Worm (Caenorhabditis elegans) whole organism, L2 larva: Measurements from ENCODE around the gene Y49G5B.1.

Experiments used
- C34F6.9 ChIP-seq: fragments of 150-350 bp; optimal IDR thresholded peaks from 2 replicates; lab custom pipeline; 2014; ENCODE audit warnings: missing biosample characterization, missing genetic modification characterization
- ama-1 ChIP-seq: fragments of 150-350 bp; optimal IDR thresholded peaks from 2 replicates; lab custom pipeline; 2018; ENCODE audit warnings: inconsistent platforms
- blmp-1 ChIP-seq: sonication (generic microtip); optimal IDR thresholded peaks from 2 replicates; lab custom pipeline; 2017; ENCODE audit warnings: missing genetic modification characterization, mild to moderate bottlenecking, missing compliant biosample characterization, antibody characterized with exemption, moderate library complexity; ENCODE audit not compliant: insufficient read depth
- elt-1 ChIP-seq: fragments of 150-350 bp; optimal IDR thresholded peaks from 2 replicates; lab custom pipeline; 2014; ENCODE audit warnings: missing biosample characterization, missing genetic modification characterization
- fos-1 ChIP-seq: fragments of 150-350 bp; optimal IDR thresholded peaks from 2 replicates; lab custom pipeline; 2014; ENCODE audit warnings: missing biosample characterization, missing genetic modification characterization
- lin-11 ChIP-seq: fragments of 150-350 bp; sonication (generic microtip); optimal IDR thresholded peaks from 2 replicates; lab custom pipeline; 2014; ENCODE audit warnings: missing biosample characterization, missing genetic modification characterization, inconsistent platforms, mixed read lengths
- lin-39 ChIP-seq: fragments of 150-350 bp; optimal IDR thresholded peaks from 2 replicates; lab custom pipeline; 2014; ENCODE audit warnings: missing biosample characterization, missing genetic modification reagents, missing genetic modification characterization
- skn-1 ChIP-seq: sonication (generic microtip); optimal IDR thresholded peaks from 2 replicates; lab custom pipeline; 2017; ENCODE audit warnings: missing biosample characterization, missing genetic modification characterization
- zag-1 ChIP-seq: fragments of 150-350 bp; optimal IDR thresholded peaks from 2 replicates; lab custom pipeline; 2014; ENCODE audit warnings: missing biosample characterization, missing genetic modification characterization
- ztf-11 ChIP-seq: sonication (generic microtip); optimal IDR thresholded peaks from 2 replicates; lab custom pipeline; 2017; ENCODE audit warnings: missing biosample characterization, missing genetic modification characterization

DNA sequence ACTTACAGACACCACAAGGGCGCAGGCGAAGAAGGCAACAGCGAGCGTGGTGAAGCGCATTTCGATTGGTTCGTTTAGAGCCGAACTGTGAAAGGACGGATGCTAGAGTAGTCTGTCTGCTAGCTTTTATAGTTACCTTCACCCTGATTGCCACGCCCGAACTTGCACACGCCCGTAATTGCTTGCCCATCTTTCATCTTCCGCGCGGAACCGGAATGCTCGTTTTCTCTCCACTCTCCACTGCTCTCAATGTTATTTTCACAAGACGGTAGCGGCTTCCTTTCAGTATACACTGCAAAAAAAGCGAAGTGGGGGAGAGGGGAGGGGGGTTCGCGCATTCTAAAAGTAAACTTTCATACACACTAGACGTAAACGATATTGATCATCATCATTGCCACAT is 28.7 kb upstream of the Y49G5B.1 start, which contains the start of gene abu-8:
- no peak for TF ChIP-seq lin-39 (tag; lab: Kevin White, UChicago)
- no peak for TF ChIP-seq lin-11 (tag; lab: Kevin White, UChicago)
- no peak for TF ChIP-seq blmp-1 (tag; lab: Kevin White, UChicago)
- TF ChIP-seq zag-1 (tag; lab: Kevin White, UChicago): no peak
- TF ChIP-seq elt-1: no peak
- TF ChIP-seq ztf-11 (tag; lab: Kevin White, UChicago): no peak
- TF ChIP-seq ama-1 (lab: Kevin White, UChicago): no peak
- no peak for TF ChIP-seq C34F6.9 (tag; lab: Kevin White, UChicago)
- TF ChIP-seq skn-1 (tag; lab: Kevin White, UChicago): no peak
- no peak for TF ChIP-seq fos-1 (tag; lab: Kevin White, UChicago)
